Fruit fly (Drosophila melanogaster) whole organism: ENCODE data around the gene Lasp.

ENCODE experiments used
- CG8478 ChIP-seq: fragments of >200 bp; optimal IDR thresholded peaks from 2 replicates; lab custom pipeline; 2018; ENCODE audit warnings: inconsistent platforms
- Dll ChIP-seq: fragments of >200 bp; optimal IDR thresholded peaks from 2 replicates; lab custom pipeline; 2017
- EcR ChIP-seq, 2 experiments: fragments of >200 bp; optimal IDR thresholded peaks; 2 replicates each; lab custom pipeline; 2017; ENCODE audit warnings: missing biosample characterization in 2 of 2, missing genetic modification characterization in 2 of 2, missing genetic modification reagents in 2 of 2
- pan ChIP-seq: fragments of >200 bp; optimal IDR thresholded peaks from 2 replicates; lab custom pipeline; 2017
- psq ChIP-seq: fragments of >200 bp; optimal IDR thresholded peaks from 2 replicates; lab custom pipeline; 2017
- usp ChIP-seq: fragments of >200 bp; optimal IDR thresholded peaks from 2 replicates; lab custom pipeline; 2017; ENCODE audit warnings: missing biosample characterization, missing genetic modification characterization, mixed read lengths

Gene Lasp

dm6 chr3L:16695076-16695847, 16.2 kb downstream of the Lasp start:
- TF ChIP-seq psq (lab: Kevin White, UChicago) (no peak), EcR (GFP tag; optimal IDR thresholded peaks at IDR 0.05; lab: Kevin White, UChicago) (peak in 1 of 2 experiments; percentile 72)

dm6 chr3L:16693844-16694243, 17.6 kb downstream of the Lasp start:
- TF ChIP-seq Dll (lab: Kevin White, UChicago) (no peak), usp (GFP tag; lab: Kevin White, UChicago) (no peak), CG8478 (lab: Kevin White, UChicago) (no peak), EcR (GFP tag; optimal IDR thresholded peaks at IDR 0.05; lab: Kevin White, UChicago) (no peak), psq (lab: Kevin White, UChicago) (no peak), pan (lab: Kevin White, UChicago) (no peak)

DNA sequence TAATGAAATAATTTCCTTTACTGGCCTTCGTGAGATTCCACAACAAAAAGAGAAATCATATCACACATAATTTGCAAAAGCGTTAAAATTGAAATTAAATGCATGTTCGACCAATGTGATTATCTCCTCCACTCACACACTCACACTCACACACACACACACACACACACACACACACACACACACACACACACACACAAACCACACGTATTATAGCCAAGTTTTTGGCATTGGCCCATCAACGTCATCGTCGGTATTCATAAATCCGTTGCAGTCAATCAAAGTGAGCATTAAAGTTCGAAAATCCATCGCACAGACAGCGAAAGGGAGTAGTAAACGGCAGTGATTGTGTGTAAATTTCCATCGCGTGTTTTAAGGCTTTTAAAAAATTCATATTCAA, 21.4 kb downstream of the Lasp start:
- TF ChIP-seq Dll (lab: Kevin White, UChicago) = no peak
- TF ChIP-seq pan (lab: Kevin White, UChicago) = no peak
- no peak for TF ChIP-seq CG8478 (lab: Kevin White, UChicago)
- no peak for TF ChIP-seq usp (GFP tag; lab: Kevin White, UChicago)
- no peak for TF ChIP-seq EcR (GFP tag; optimal IDR thresholded peaks at IDR 0.05; lab: Kevin White, UChicago)
- TF ChIP-seq psq (lab: Kevin White, UChicago) = no peak

dm6 chr3L:16689491-16689890, 22.0 kb downstream of the Lasp start:
- TF ChIP-seq psq (lab: Kevin White, UChicago) (no peak), usp (GFP tag; lab: Kevin White, UChicago) (no peak), CG8478 (lab: Kevin White, UChicago) (no peak), pan (lab: Kevin White, UChicago) (no peak), EcR (GFP tag; optimal IDR thresholded peaks at IDR 0.05; lab: Kevin White, UChicago) (no peak), Dll (lab: Kevin White, UChicago) (no peak)

dm6 chr3L:16683007-16683406, 28.5 kb downstream of the Lasp start:
- TF ChIP-seq pan (lab: Kevin White, UChicago) (no peak), EcR (GFP tag; optimal IDR thresholded peaks at IDR 0.05; lab: Kevin White, UChicago) (no peak), usp (GFP tag; lab: Kevin White, UChicago) (no peak), CG8478 (lab: Kevin White, UChicago) (no peak), psq (lab: Kevin White, UChicago) (no peak), Dll (lab: Kevin White, UChicago) (no peak)

DNA sequence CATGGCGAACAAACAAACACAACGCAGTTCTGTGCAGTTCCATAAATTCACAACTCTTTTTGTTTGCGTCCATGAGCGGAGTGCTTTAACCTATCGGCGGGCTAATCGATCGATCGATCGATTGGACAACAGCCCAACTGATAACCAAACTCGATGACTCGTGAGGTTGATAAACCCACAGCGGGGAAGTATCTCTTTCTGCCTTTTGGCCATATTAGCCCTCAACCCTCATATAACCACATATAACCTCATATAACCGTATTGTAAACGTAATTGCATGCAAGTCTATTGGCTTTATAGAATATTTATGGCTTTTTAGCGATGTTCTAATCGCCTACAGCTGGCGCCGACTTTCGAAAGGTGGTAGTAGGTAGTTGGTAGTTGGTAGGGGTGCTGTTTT, 29.1 kb downstream of the Lasp start:
- TF ChIP-seq psq (lab: Kevin White, UChicago) (no peak), usp (GFP tag; lab: Kevin White, UChicago) (no peak), EcR (GFP tag; optimal IDR thresholded peaks at IDR 0.05; lab: Kevin White, UChicago) (no peak), CG8478 (lab: Kevin White, UChicago) (no peak), pan (lab: Kevin White, UChicago) (no peak), Dll (lab: Kevin White, UChicago) (no peak)

DNA sequence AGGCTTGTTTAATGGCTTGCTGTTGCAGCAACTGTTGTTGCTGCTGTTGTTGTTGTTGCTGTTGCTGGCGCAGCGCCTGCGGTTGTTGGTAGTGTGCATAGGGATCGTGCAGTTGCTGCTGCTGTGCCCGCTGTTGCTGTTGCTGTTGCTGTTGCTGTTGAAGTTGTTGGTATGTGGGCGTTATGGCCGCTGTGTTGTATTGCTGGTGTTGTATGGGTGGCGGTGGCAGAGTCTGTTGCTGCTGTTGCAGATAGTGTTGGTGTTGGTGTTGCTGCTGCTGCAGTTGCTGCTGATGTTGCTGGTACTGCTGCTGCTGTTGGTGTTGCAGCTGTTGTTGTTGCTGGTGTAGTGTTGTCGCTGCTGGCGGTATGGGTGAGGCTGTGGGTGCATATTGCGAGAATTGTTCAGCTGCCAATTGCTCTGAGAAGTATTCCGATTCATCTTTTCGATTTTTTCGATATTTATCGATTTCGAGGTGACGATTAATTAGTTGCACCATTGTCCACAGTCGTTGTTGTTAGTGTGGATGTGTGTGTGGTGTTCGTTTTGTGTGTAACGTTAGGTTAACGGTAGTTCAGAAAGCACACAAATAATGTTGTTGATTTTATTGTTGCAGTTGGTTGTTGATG, 31.9 kb downstream of the Lasp start:
- TF ChIP-seq pan (lab: Kevin White, UChicago) (no peak), Dll (lab: Kevin White, UChicago) (no peak), CG8478 (lab: Kevin White, UChicago) (no peak), EcR (GFP tag; optimal IDR thresholded peaks at IDR 0.05; lab: Kevin White, UChicago) (no peak), psq (lab: Kevin White, UChicago) (no peak), usp (GFP tag; lab: Kevin White, UChicago) (no peak)

DNA sequence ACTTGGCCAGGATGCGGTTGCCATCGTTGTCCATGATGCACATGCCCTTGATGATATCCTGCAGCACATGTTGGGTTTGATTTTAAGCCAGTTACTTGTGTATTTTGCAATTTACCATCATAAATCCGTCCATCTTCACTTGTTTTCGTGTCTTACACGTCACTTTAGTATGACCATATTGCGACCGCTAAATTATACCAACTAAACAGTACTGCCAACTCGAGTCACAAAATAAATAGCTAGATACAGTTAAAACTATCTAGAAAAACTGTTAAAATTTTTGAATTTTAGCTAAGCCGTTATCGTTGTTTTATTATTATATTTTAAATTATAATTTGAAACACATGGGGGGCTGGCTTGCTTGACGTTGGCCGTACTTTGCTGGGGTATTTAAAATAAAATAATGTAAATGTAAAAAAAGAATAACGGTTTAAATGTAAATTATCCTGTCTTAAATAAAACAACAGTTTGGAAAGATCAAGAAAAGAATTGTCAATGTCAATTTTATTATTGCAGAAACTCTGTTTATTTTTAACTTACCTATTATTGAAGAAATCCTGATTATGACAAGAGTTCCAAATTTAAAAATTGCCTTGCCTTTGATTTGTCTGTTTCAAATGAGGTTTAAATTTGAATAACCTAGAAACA, 38.0 kb downstream of the Lasp start, which contains the start of the genes zetaCOP and CG13032:
TSS of gene zetaCOP (minus strand) at position 189 of the 648 bp plus-strand sequence.
TSS of gene CG13032 (plus strand) at position 598 of the 648 bp plus-strand sequence.
- TF ChIP-seq usp (GFP tag; lab: Kevin White, UChicago) (no peak), EcR (GFP tag; optimal IDR thresholded peaks at IDR 0.05; lab: Kevin White, UChicago) (no peak), psq (lab: Kevin White, UChicago) (no peak), pan (lab: Kevin White, UChicago) (no peak), CG8478 (lab: Kevin White, UChicago) (no peak), Dll (lab: Kevin White, UChicago) (no peak)

- TF ChIP-seq CG8478 (lab: Kevin White, UChicago) (no peak), psq (lab: Kevin White, UChicago) (no peak)
These were observed 40.4 kb downstream of the Lasp start for dm6 chr3L:16670882-16671675.

DNA sequence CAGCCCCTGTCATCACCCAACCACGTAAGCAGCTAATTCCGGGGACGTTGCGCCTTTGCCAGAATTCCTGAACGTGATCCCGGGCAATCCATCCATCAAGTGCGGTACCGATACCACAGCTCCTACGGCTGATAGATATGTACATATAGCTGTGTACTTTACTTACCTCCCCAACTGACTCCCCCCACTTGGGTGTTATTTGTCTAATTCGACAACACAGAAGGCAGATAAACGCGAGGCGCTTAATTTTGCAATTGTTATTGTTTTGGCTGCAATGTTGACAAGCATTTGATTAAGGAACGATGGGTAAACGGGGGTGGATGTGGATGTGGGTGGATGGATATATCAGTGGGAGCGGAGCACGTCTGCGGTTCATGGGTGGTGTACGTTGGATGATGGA, 41.3 kb downstream of the Lasp start:
- TF ChIP-seq CG8478 (lab: Kevin White, UChicago) (no peak), pan (lab: Kevin White, UChicago) (no peak), Dll (lab: Kevin White, UChicago) (no peak), usp (GFP tag; lab: Kevin White, UChicago) (no peak), EcR (GFP tag; optimal IDR thresholded peaks at IDR 0.05; lab: Kevin White, UChicago) (no peak), psq (lab: Kevin White, UChicago) (no peak)
